Worm (Caenorhabditis elegans) whole organism, early embryonic: Measurements from ENCODE around the gene cyp-33C11.

Experiments
- B0310.2 ChIP-seq: sonication (generic microtip); optimal IDR thresholded peaks from 2 replicates; lab custom pipeline; 2016; ENCODE audit warnings: mild to moderate bottlenecking, missing genetic modification characterization, missing compliant biosample characterization
- F13C5.2 ChIP-seq: sonication (generic microtip); optimal IDR thresholded peaks from 2 replicates; lab custom pipeline; 2017; ENCODE audit warnings: mild to moderate bottlenecking, missing genetic modification characterization, inconsistent platforms, missing compliant biosample characterization
- aly-1 ChIP-seq: sonication (generic microtip); optimal IDR thresholded peaks from 2 replicates; lab custom pipeline; 2016; ENCODE audit warnings: missing genetic modification characterization, missing compliant biosample characterization
- ama-1 ChIP-seq: fragments of 150-350 bp; optimal IDR thresholded peaks from 2 replicates; lab custom pipeline; 2014
- ceh-13 ChIP-seq: fragments of 200-800 bp; sonication (Bioruptor generic); optimal IDR thresholded peaks from 2 replicates; lab custom pipeline; 2018; ENCODE audit warnings: mild to moderate bottlenecking, missing genetic modification characterization, missing compliant biosample characterization
- ceh-36 ChIP-seq: sonication (generic microtip); optimal IDR thresholded peaks from 2 replicates; lab custom pipeline; 2016; ENCODE audit warnings: missing genetic modification characterization, inconsistent platforms, missing compliant biosample characterization
- ets-7 ChIP-seq: sonication (generic microtip); optimal IDR thresholded peaks from 2 replicates; lab custom pipeline; 2016; ENCODE audit warnings: missing genotype, missing genetic modification characterization, missing compliant biosample characterization
- flt-1 ChIP-seq: fragments of 200-800 bp; sonication (Bioruptor generic); IDR thresholded peaks from 2 replicates; pipeline ENCODE4 v1.3.6; 2022; ENCODE audit warnings: missing genetic modification characterization, missing compliant biosample characterization
- hmbx-1 ChIP-seq: sonication (generic microtip); optimal IDR thresholded peaks from 2 replicates; lab custom pipeline; 2016; ENCODE audit warnings: mild to moderate bottlenecking, missing genetic modification characterization, missing compliant biosample characterization
- hmg-4 ChIP-seq: fragments of 200-800 bp; sonication (Bioruptor generic); optimal IDR thresholded peaks from 2 replicates; lab custom pipeline; 2018; ENCODE audit warnings: mild to moderate bottlenecking, missing genetic modification characterization, missing compliant biosample characterization
- hnd-1 ChIP-seq: sonication (generic microtip); optimal IDR thresholded peaks from 2 replicates; lab custom pipeline; 2016; ENCODE audit warnings: missing genetic modification characterization, missing compliant biosample characterization
- pes-1 ChIP-seq: fragments of 200-800 bp; sonication (Bioruptor generic); IDR thresholded peaks from 2 replicates; pipeline ENCODE4 v1.3.6; 2022; ENCODE audit warnings: missing genetic modification reagents, missing genetic modification characterization, missing compliant biosample characterization
- scrt-1 ChIP-seq: fragments of 200-800 bp; sonication (Bioruptor generic); IDR thresholded peaks from 2 replicates; pipeline ENCODE4 v1.3.6; 2022; ENCODE audit warnings: missing genetic modification characterization, missing compliant biosample characterization
- sea-1 ChIP-seq: fragments of 200-800 bp; sonication (Bioruptor generic); conservative IDR thresholded peaks from 2 replicates; pipeline ENCODE4 v1.3.6; 2022; ENCODE audit warnings: missing genetic modification characterization, missing compliant biosample characterization
- tbx-11 ChIP-seq: fragments of 200-800 bp; sonication (Bioruptor generic); IDR thresholded peaks from 2 replicates; pipeline ENCODE4 v1.3.6; 2022; ENCODE audit warnings: missing genetic modification characterization, missing compliant biosample characterization
- tbx-37 ChIP-seq: fragments of 200-800 bp; sonication (Bioruptor generic); conservative IDR thresholded peaks from 2 replicates; pipeline ENCODE4 v1.3.6; 2022; ENCODE audit warnings: missing genetic modification reagents, missing genetic modification characterization, missing compliant biosample characterization
- tra-4 ChIP-seq: sonication (generic microtip); optimal IDR thresholded peaks from 2 replicates; lab custom pipeline; 2017; ENCODE audit warnings: missing genetic modification characterization, missing compliant biosample characterization

cyp-33C11 gene

ce11 chrV:712882-713281 lies at the start of gene cyp-33C11:
Gene cyp-33C11, minus strand, starts transcription at chrV:712982.
- no peak for TF ChIP-seq tra-4 (tag; lab: Kevin White, UChicago)
- no peak for TF ChIP-seq scrt-1 (GFP tag; lab: Robert Waterston, UW)
- no peak for TF ChIP-seq hmg-4 (GFP tag; lab: Kevin White, UChicago)
- no peak for TF ChIP-seq B0310.2 (tag; lab: Kevin White, UChicago)
- TF ChIP-seq tbx-37 (GFP tag; lab: Robert Waterston, UW), result no peak
- TF ChIP-seq tbx-11, result no peak
- no peak for TF ChIP-seq sea-1 (GFP tag; lab: Robert Waterston, UW)
- no peak for TF ChIP-seq ceh-13 (GFP tag; lab: Kevin White, UChicago)
- no peak for TF ChIP-seq aly-1

- TF ChIP-seq hnd-1 (tag; lab: Kevin White, UChicago), result no peak
- TF ChIP-seq sea-1 (GFP tag; lab: Robert Waterston, UW), result no peak
- no peak for TF ChIP-seq pes-1 (GFP tag; lab: Robert Waterston, UW)
- TF ChIP-seq scrt-1 (GFP tag; lab: Robert Waterston, UW), result no peak
- TF ChIP-seq aly-1, result no peak
- TF ChIP-seq hmbx-1 (tag; lab: Kevin White, UChicago), result no peak
These were observed 49.6 kb upstream of the cyp-33C11 start, which contains the start of gene srp-2 for ce11 chrV:762340-762739. Gene srp-2, plus strand, starts transcription at chrV:762640.

ce11 chrV:761882-762281 lies 49.1 kb upstream of the cyp-33C11 start, which contains the start of gene C05E4.12:
Gene C05E4.12, minus strand, starts transcription at chrV:761982.
- TF ChIP-seq B0310.2 (tag; lab: Kevin White, UChicago) (no peak), F13C5.2 (no peak), flt-1 (GFP tag; lab: Robert Waterston, UW) (no peak), hmbx-1 (tag; lab: Kevin White, UChicago) (no peak), sea-1 (GFP tag; lab: Robert Waterston, UW) (no peak), tbx-37 (GFP tag; lab: Robert Waterston, UW) (no peak), hmg-4 (GFP tag; lab: Kevin White, UChicago) (no peak), ets-7 (no peak), hnd-1 (tag; lab: Kevin White, UChicago) (no peak)

- no peak for TF ChIP-seq hnd-1 (tag; lab: Kevin White, UChicago)
- no peak for TF ChIP-seq ceh-13 (GFP tag; lab: Kevin White, UChicago)
- TF ChIP-seq sea-1 (GFP tag; lab: Robert Waterston, UW), result no peak
- TF ChIP-seq B0310.2 (tag; lab: Kevin White, UChicago), result no peak
- no peak for TF ChIP-seq F13C5.2
- TF ChIP-seq ceh-36 (tag; lab: Kevin White, UChicago), result no peak
- no peak for TF ChIP-seq hmbx-1 (tag; lab: Kevin White, UChicago)
- TF ChIP-seq flt-1 (GFP tag; lab: Robert Waterston, UW), result no peak
- no peak for TF ChIP-seq scrt-1 (GFP tag; lab: Robert Waterston, UW)
- no peak for TF ChIP-seq aly-1
- TF ChIP-seq hmg-4 (GFP tag; lab: Kevin White, UChicago), result no peak
- TF ChIP-seq tbx-37 (GFP tag; lab: Robert Waterston, UW), result no peak
- no peak for TF ChIP-seq ama-1 (lab: Kevin White, UChicago)
- no peak for TF ChIP-seq tra-4 (tag; lab: Kevin White, UChicago)
- TF ChIP-seq ets-7, result no peak
- TF ChIP-seq pes-1 (GFP tag; lab: Robert Waterston, UW), result no peak
- no peak for TF ChIP-seq tbx-11
These were observed 48.5 kb upstream of the cyp-33C11 start, which contains the start of gene C05E4.15 for ce11 chrV:761235-761634. Gene C05E4.15, minus strand, starts transcription at chrV:761335.

- TF ChIP-seq tbx-37 (GFP tag; lab: Robert Waterston, UW) (no peak), ceh-13 (GFP tag; lab: Kevin White, UChicago) (no peak), flt-1 (GFP tag; lab: Robert Waterston, UW) (no peak), F13C5.2 (no peak)
These were observed 43.4 kb upstream of the cyp-33C11 start, which contains the start of gene str-20 for ce11 chrV:756169-756568. Gene str-20, plus strand, starts transcription at chrV:756469.

ce11 chrV:752679-753333 lies 40.0 kb upstream of the cyp-33C11 start, which contains the start of the genes str-262 and srp-1:
Gene str-262, minus strand, starts transcription at chrV:752779.
Gene srp-1, plus strand, starts transcription at chrV:753283.
- no peak for TF ChIP-seq sea-1 (GFP tag; lab: Robert Waterston, UW)
- no peak for TF ChIP-seq tbx-37 (GFP tag; lab: Robert Waterston, UW)
- no peak for TF ChIP-seq tra-4 (tag; lab: Kevin White, UChicago)
- TF ChIP-seq ets-7, result no peak
- no peak for TF ChIP-seq hnd-1 (tag; lab: Kevin White, UChicago)
- TF ChIP-seq F13C5.2, result no peak
- no peak for TF ChIP-seq pes-1 (GFP tag; lab: Robert Waterston, UW)
- TF ChIP-seq ama-1 (lab: Kevin White, UChicago), result no peak
- no peak for TF ChIP-seq B0310.2 (tag; lab: Kevin White, UChicago)
- TF ChIP-seq aly-1, result no peak
- no peak for TF ChIP-seq ceh-36 (tag; lab: Kevin White, UChicago)
- TF ChIP-seq scrt-1 (GFP tag; lab: Robert Waterston, UW), result no peak
- TF ChIP-seq hmbx-1 (tag; lab: Kevin White, UChicago), result no peak
- no peak for TF ChIP-seq tbx-11
- no peak for TF ChIP-seq hmg-4 (GFP tag; lab: Kevin White, UChicago)

ce11 chrV:748044-748443 lies 35.3 kb upstream of the cyp-33C11 start, which contains the start of gene sri-4:
Gene sri-4, plus strand, starts transcription at chrV:748344.
- TF ChIP-seq sea-1 (GFP tag; lab: Robert Waterston, UW) (no peak), flt-1 (GFP tag; lab: Robert Waterston, UW) (no peak), pes-1 (GFP tag; lab: Robert Waterston, UW) (no peak), ceh-36 (tag; lab: Kevin White, UChicago) (no peak), scrt-1 (GFP tag; lab: Robert Waterston, UW) (no peak), ets-7 (no peak), hnd-1 (tag; lab: Kevin White, UChicago) (no peak), aly-1 (no peak), ceh-13 (GFP tag; lab: Kevin White, UChicago) (no peak), hmg-4 (GFP tag; lab: Kevin White, UChicago) (no peak), F13C5.2 (no peak), tbx-11 (no peak), B0310.2 (tag; lab: Kevin White, UChicago) (no peak), hmbx-1 (tag; lab: Kevin White, UChicago) (no peak), ama-1 (lab: Kevin White, UChicago) (no peak)
